Fruit fly (Drosophila melanogaster) whole organism, embryonic: Measurements from ENCODE around the gene CG10431.
A peak's percentile ranks its signal among the peaks of the same experiment; 100 is the strongest.

Experiments
- CG10321 ChIP-seq: fragments of 200-800 bp; sonication (Bioruptor generic); IDR thresholded peaks from 2 replicates; pipeline ENCODE4 v1.3.6; 2022; ENCODE audit warnings: missing biosample characterization, missing genetic modification characterization
- CG12071 ChIP-seq: fragments of 200-800 bp; sonication (Bioruptor generic); optimal IDR thresholded peaks from 3 replicates; lab custom pipeline; 2018; ENCODE audit warnings: missing biosample characterization, mild to moderate bottlenecking, missing genetic modification characterization
- CG12155 ChIP-seq: fragments of 200-800 bp; sonication (Bioruptor generic); optimal IDR thresholded peaks from 3 replicates; lab custom pipeline; 2016; ENCODE audit warnings: missing biosample characterization, missing genetic modification characterization
- CG12744 ChIP-seq: fragments of 200-800 bp; sonication (Bioruptor generic); optimal IDR thresholded peaks from 2 replicates; lab custom pipeline; 2016; ENCODE audit warnings: missing biosample characterization, missing genetic modification characterization
- CG13123 ChIP-seq: fragments of 200-800 bp; sonication (Bioruptor generic); optimal IDR thresholded peaks from 2 replicates; lab custom pipeline; 2016; ENCODE audit warnings: missing biosample characterization, missing genetic modification characterization
- CG13287 ChIP-seq: fragments of 200-800 bp; sonication (Bioruptor generic); IDR thresholded peaks from 2 replicates; pipeline ENCODE4 v1.3.6; 2022; ENCODE audit warnings: missing biosample characterization, missing genetic modification characterization; ENCODE audit not compliant: partially characterized antibody
- CG1529 ChIP-seq: fragments of 200-800 bp; sonication (Bioruptor generic); optimal IDR thresholded peaks from 3 replicates; lab custom pipeline; 2018; ENCODE audit warnings: missing biosample characterization, missing genetic modification characterization
- CG15601 ChIP-seq: fragments of 200-800 bp; sonication (Bioruptor generic); optimal IDR thresholded peaks from 3 replicates; lab custom pipeline; 2019; ENCODE audit warnings: missing biosample characterization, mild to moderate bottlenecking, missing genetic modification characterization, moderate library complexity
- CG17568 ChIP-seq: fragments of 200-800 bp; sonication (Bioruptor generic); optimal IDR thresholded peaks from 2 replicates; lab custom pipeline; 2018; ENCODE audit warnings: missing biosample characterization, mild to moderate bottlenecking, missing genetic modification characterization, moderate library complexity
- CG17802 ChIP-seq: fragments of 200-800 bp; sonication (Bioruptor generic); optimal IDR thresholded peaks from 2 replicates; lab custom pipeline; 2018; ENCODE audit warnings: missing biosample characterization, mild to moderate bottlenecking, missing genetic modification characterization, moderate library complexity
- CG17829 ChIP-seq: fragments of 200-800 bp; optimal IDR thresholded peaks from 2 replicates; lab custom pipeline; 2019; ENCODE audit warnings: missing biosample characterization, mild to moderate bottlenecking, missing genetic modification characterization, moderate library complexity
- CG2120 ChIP-seq: fragments of 200-800 bp; sonication (Bioruptor generic); optimal IDR thresholded peaks from 3 replicates; lab custom pipeline; 2016; ENCODE audit warnings: missing biosample characterization, missing genetic modification characterization
- CG4617 ChIP-seq: fragments of 200-800 bp; sonication (Bioruptor generic); optimal IDR thresholded peaks from 3 replicates; lab custom pipeline; 2016; ENCODE audit warnings: missing biosample characterization, missing genetic modification characterization, borderline replicate concordance
- CG4820 ChIP-seq: fragments of 200-800 bp; sonication (Bioruptor generic); optimal IDR thresholded peaks from 3 replicates; lab custom pipeline; 2016; ENCODE audit warnings: missing biosample characterization, missing genetic modification characterization
- CG5953 ChIP-seq: fragments of 200-800 bp; sonication (Bioruptor generic); IDR thresholded peaks from 2 replicates; pipeline ENCODE4 v1.3.6; 2022; ENCODE audit warnings: missing biosample characterization, missing genetic modification characterization
- CG6791 ChIP-seq: fragments of 200-800 bp; sonication (Bioruptor generic); IDR thresholded peaks from 3 replicates; pipeline ENCODE4 v1.3.6; 2022; ENCODE audit warnings: missing biosample characterization, missing genetic modification characterization; ENCODE audit not compliant: partially characterized antibody
- CG6813 ChIP-seq: fragments of 200-800 bp; sonication (Bioruptor generic); optimal IDR thresholded peaks from 2 replicates; lab custom pipeline; 2017; ENCODE audit warnings: missing biosample characterization, missing genetic modification characterization, mild to moderate bottlenecking, moderate library complexity, missing genetic modification reagents
- CG7357 ChIP-seq: fragments of 200-800 bp; sonication (Bioruptor generic); IDR thresholded peaks from 3 replicates; pipeline ENCODE4 v1.3.6; 2022; ENCODE audit warnings: missing biosample characterization, missing genetic modification characterization
- CG9727 ChIP-seq: fragments of 200-800 bp; sonication (Bioruptor generic); optimal IDR thresholded peaks from 3 replicates; lab custom pipeline; 2017; ENCODE audit warnings: missing biosample characterization, mild to moderate bottlenecking, missing genetic modification characterization
- CTCF ChIP-seq: fragments of 200-800 bp; sonication (Bioruptor generic); optimal IDR thresholded peaks from 2 replicates; lab custom pipeline; 2017; ENCODE audit warnings: missing biosample characterization, mild to moderate bottlenecking, missing genetic modification characterization, moderate library complexity
- Chrac-16 ChIP-seq: fragments of 200-800 bp; sonication (Bioruptor generic); optimal IDR thresholded peaks from 3 replicates; lab custom pipeline; 2016; ENCODE audit warnings: missing biosample characterization, missing genetic modification characterization
- CkIIα-i1 ChIP-seq: fragments of 200-800 bp; sonication (Bioruptor generic); IDR thresholded peaks from 2 replicates; pipeline ENCODE4 v1.3.6; 2022; ENCODE audit warnings: missing biosample characterization, missing genetic modification characterization
- Dek ChIP-seq: fragments of 200-800 bp; sonication (Bioruptor generic); optimal IDR thresholded peaks from 3 replicates; lab custom pipeline; 2019; ENCODE audit warnings: missing biosample characterization, mild to moderate bottlenecking, missing genetic modification characterization, moderate library complexity
- Dip2 ChIP-seq: fragments of 200-800 bp; sonication (Bioruptor generic); IDR thresholded peaks from 2 replicates; pipeline ENCODE4 v1.3.6; 2022; ENCODE audit warnings: missing biosample characterization, missing genetic modification characterization
- Eip74EF ChIP-seq, 2 experiments: fragments of 200-800 bp in 1 of 2; fragments of >200 bp in 1 of 2; sonication (Bioruptor generic) in 1 of 2; optimal IDR thresholded peaks; 2 replicates each; lab custom pipeline; 2017 to 2019; ENCODE audit warnings: missing biosample characterization in 2 of 2, missing genetic modification characterization in 2 of 2, mild to moderate bottlenecking in 1 of 2, moderate library complexity in 1 of 2
- Ets65A ChIP-seq: fragments of 200-800 bp; sonication (Bioruptor generic); peaks from one replicate; lab custom pipeline; 2016; ENCODE audit warnings: missing biosample characterization, missing genetic modification characterization
- Fer1 ChIP-seq: fragments of 200-800 bp; sonication (Bioruptor generic); optimal IDR thresholded peaks from 2 replicates; lab custom pipeline; 2017; ENCODE audit warnings: missing biosample characterization, mild to moderate bottlenecking, missing genetic modification characterization
- HHEX ChIP-seq: fragments of 200-800 bp; sonication (Bioruptor generic); optimal IDR thresholded peaks from 3 replicates; lab custom pipeline; 2017; ENCODE audit warnings: missing biosample characterization, mild to moderate bottlenecking, missing genetic modification characterization, missing genetic modification reagents
- NC2α ChIP-seq: fragments of 200-800 bp; sonication (Bioruptor generic); optimal IDR thresholded peaks from 2 replicates; lab custom pipeline; 2016; ENCODE audit warnings: missing biosample characterization, missing genetic modification characterization
- Ravus ChIP-seq: fragments of 200-800 bp; sonication (Bioruptor generic); IDR thresholded peaks from 2 replicates; pipeline ENCODE4 v1.3.6; 2022; ENCODE audit warnings: missing biosample characterization, missing genetic modification characterization
- Stat92E ChIP-seq, 3 experiments: fragments of >200 bp in 2 of 3; fragments of 200-800 bp in 1 of 3; sonication (Bioruptor generic) in 1 of 3; optimal IDR thresholded peaks; 2 replicates each; lab custom pipeline; 2017 to 2019; ENCODE audit warnings: missing biosample characterization in 3 of 3, missing genetic modification characterization in 3 of 3, mild to moderate bottlenecking in 1 of 3, moderate library complexity in 1 of 3
- Vsx1 ChIP-seq: fragments of 200-800 bp; sonication (Bioruptor generic); optimal IDR thresholded peaks from 2 replicates; lab custom pipeline; 2017; ENCODE audit warnings: missing biosample characterization, mild to moderate bottlenecking, missing genetic modification characterization, missing genetic modification reagents
- ato ChIP-seq: fragments of 200-800 bp; sonication (Bioruptor generic); IDR thresholded peaks from 2 replicates; pipeline ENCODE4 v1.3.6; 2022; ENCODE audit warnings: missing biosample characterization, missing genetic modification characterization; ENCODE audit not compliant: partially characterized antibody
- btn ChIP-seq: fragments of 200-800 bp; sonication (Bioruptor generic); optimal IDR thresholded peaks from 2 replicates; lab custom pipeline; 2016; ENCODE audit warnings: missing biosample characterization, missing genetic modification characterization
- chif ChIP-seq, 2 experiments: fragments of 200-800 bp; sonication (Bioruptor generic); optimal IDR thresholded peaks; 3 replicates each; lab custom pipeline; 2016; ENCODE audit warnings: missing biosample characterization in 2 of 2, missing genetic modification characterization in 2 of 2
- crol ChIP-seq: fragments of 200-800 bp; sonication (Bioruptor generic); IDR thresholded peaks from 2 replicates; pipeline ENCODE4 v1.3.6; 2022; ENCODE audit warnings: missing biosample characterization, missing genetic modification characterization
- en ChIP-seq: fragments of 200-800 bp; sonication (Bioruptor generic); optimal IDR thresholded peaks from 2 replicates; lab custom pipeline; 2016; ENCODE audit warnings: missing biosample characterization, missing genetic modification characterization
- lab ChIP-seq: fragments of 200-800 bp; sonication (Bioruptor generic); optimal IDR thresholded peaks from 3 replicates; lab custom pipeline; 2017; ENCODE audit warnings: missing biosample characterization, missing genetic modification characterization, mild to moderate bottlenecking, moderate library complexity, missing genetic modification reagents
- lbe ChIP-seq: fragments of 200-800 bp; sonication (Bioruptor generic); optimal IDR thresholded peaks from 2 replicates; lab custom pipeline; 2016; ENCODE audit warnings: missing biosample characterization, mild to moderate bottlenecking, missing genetic modification characterization
- p53 ChIP-seq: fragments of 200-800 bp; sonication (Bioruptor generic); optimal IDR thresholded peaks from 2 replicates; lab custom pipeline; 2016; ENCODE audit warnings: missing biosample characterization, missing genetic modification characterization
- peb ChIP-seq: fragments of 200-800 bp; sonication (Bioruptor generic); IDR thresholded peaks from 2 replicates; pipeline ENCODE4 v1.3.6; 2022; ENCODE audit warnings: missing biosample characterization, missing genetic modification characterization
- psq ChIP-seq: fragments of 200-800 bp; sonication (Bioruptor generic); optimal IDR thresholded peaks from 2 replicates; lab custom pipeline; 2017; ENCODE audit warnings: missing biosample characterization, missing genetic modification characterization
- ranshi ChIP-seq: fragments of 200-800 bp; sonication (Bioruptor generic); IDR thresholded peaks from 2 replicates; pipeline ENCODE4 v1.3.6; 2022; ENCODE audit warnings: missing biosample characterization, missing genetic modification characterization
- run ChIP-seq: fragments of 200-800 bp; sonication (Bioruptor generic); optimal IDR thresholded peaks from 3 replicates; lab custom pipeline; 2018; ENCODE audit warnings: missing biosample characterization, mild to moderate bottlenecking, missing genetic modification characterization
- sd ChIP-seq: fragments of 200-800 bp; sonication (Bioruptor generic); optimal IDR thresholded peaks from 3 replicates; lab custom pipeline; 2018; ENCODE audit warnings: missing biosample characterization, mild to moderate bottlenecking, missing genetic modification characterization, moderate library complexity
- sna ChIP-seq: fragments of 200-800 bp; sonication (Bioruptor generic); IDR thresholded peaks from 2 replicates; pipeline ENCODE4 v1.3.6; 2022; ENCODE audit warnings: missing biosample characterization, missing genetic modification characterization; ENCODE audit not compliant: partially characterized antibody
- stc ChIP-seq: fragments of 200-800 bp; sonication (Bioruptor generic); IDR thresholded peaks from 2 replicates; pipeline ENCODE4 v1.3.6; 2022; ENCODE audit warnings: missing biosample characterization, missing genetic modification characterization
- tgo ChIP-seq: fragments of 200-800 bp; sonication (Bioruptor generic); IDR thresholded peaks from 3 replicates; pipeline ENCODE4 v1.3.6; 2022; ENCODE audit warnings: missing biosample characterization, missing genetic modification characterization
- trh ChIP-seq: fragments of 200-800 bp; sonication (Bioruptor generic); optimal IDR thresholded peaks from 2 replicates; lab custom pipeline; 2016; ENCODE audit warnings: missing biosample characterization, missing genetic modification characterization
- zf30C ChIP-seq: fragments of 200-800 bp; sonication (Bioruptor generic); optimal IDR thresholded peaks from 3 replicates; lab custom pipeline; 2018; ENCODE audit warnings: missing biosample characterization, mild to moderate bottlenecking, missing genetic modification characterization

Gene CG10431

DNA sequence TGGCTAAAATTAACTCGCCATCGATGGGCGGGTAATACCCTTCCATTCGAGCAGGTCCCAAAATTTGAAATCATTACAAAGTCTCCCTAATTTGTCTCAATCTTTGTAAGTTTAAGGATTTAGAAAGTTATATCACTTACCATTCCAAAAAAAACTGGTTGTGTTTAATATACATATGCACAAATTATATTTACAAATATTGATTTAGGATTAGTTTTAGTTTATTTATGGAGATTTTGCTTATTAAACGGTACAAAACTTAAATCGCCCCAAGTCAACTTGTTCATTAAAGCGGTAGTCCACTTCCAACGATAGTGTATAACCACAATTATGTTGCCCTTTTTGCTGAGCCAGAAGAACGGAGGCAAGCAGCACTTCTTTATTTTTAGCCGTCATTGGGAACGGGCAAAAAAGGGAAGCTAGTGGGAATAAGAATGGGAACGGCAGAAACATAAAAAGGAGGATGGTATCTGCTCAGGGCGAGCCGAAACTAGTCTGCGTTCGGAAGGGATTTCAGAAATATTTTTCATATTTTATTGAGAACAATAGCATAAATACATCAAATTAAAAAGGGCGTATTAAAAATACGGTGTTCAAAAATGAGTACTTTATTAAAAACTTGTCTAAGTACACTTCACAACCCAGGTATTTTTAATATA is 26.3 kb upstream of the CG10431 start (continued):
- TF ChIP-seq CG4820 (GFP tag; lab: Kevin White, UChicago) (peak; percentile 48), zf30C (no peak), CG13123 (GFP tag; lab: Kevin White, UChicago) (no peak), en (GFP tag; lab: Kevin White, UChicago) (no peak), CG2120 (peak; percentile 24), Chrac-16 (GFP tag; lab: Kevin White, UChicago) (peak; percentile 54), CG7357 (peak; percentile 71), sna (GFP tag; lab: Robert Waterston, UW) (no peak), Dek (tag; lab: Kevin White, UChicago) (peak; percentile 63), CTCF (GFP tag; lab: Kevin White, UChicago) (no peak), CG1529 (peak; percentile 87), stc (GFP tag; lab: Robert Waterston, UW) (no peak), lbe (GFP tag; lab: Kevin White, UChicago) (no peak), CG9727 (GFP tag; lab: Kevin White, UChicago) (peak; percentile 58), btn (GFP tag; lab: Kevin White, UChicago) (no peak), CG4617 (GFP tag; lab: Kevin White, UChicago) (no peak), ranshi (GFP tag; lab: Robert Waterston, UW) (peak; percentile 19; the same call in 1 of the 2 replicates), chif (GFP tag; optimal IDR thresholded peaks at IDR 0.05; lab: Kevin White, UChicago) (peak; percentile 45 to 60), Vsx1 (GFP tag; lab: Kevin White, UChicago) (peak; percentile 66), crol (no peak), CG12155 (GFP tag; lab: Kevin White, UChicago) (no peak), HHEX (peak; percentile 13), CkIIα-i1 (GFP tag; lab: Robert Waterston, UW) (no peak), Eip74EF (GFP tag; optimal IDR thresholded peaks at IDR 0.05; lab: Kevin White, UChicago) (peak in 1 of 2 experiments; percentile 57), Ravus (GFP tag; lab: Robert Waterston, UW) (no peak), Fer1 (GFP tag; lab: Kevin White, UChicago) (peak; percentile 7), CG17568 (GFP tag; lab: Kevin White, UChicago) (peak; percentile 47), CG15601 (tag; lab: Kevin White, UChicago) (peak; percentile 85), psq (peak; percentile 48), Ets65A (GFP tag; lab: Kevin White, UChicago) (peak; percentile 80), CG17802 (peak; percentile 45), trh (GFP tag; lab: Kevin White, UChicago) (no peak), ato (no peak), CG17829 (tag; lab: Kevin White, UChicago) (peak; percentile 81), Stat92E (GFP tag; optimal IDR thresholded peaks at IDR 0.05; lab: Kevin White, UChicago) (peak in 1 of 3 experiments; percentile 46), CG6813 (GFP tag; lab: Kevin White, UChicago) (peak; percentile 24), CG12744 (GFP tag; lab: Kevin White, UChicago) (no peak), p53 (GFP tag; lab: Kevin White, UChicago) (no peak), sd (tag; lab: Kevin White, UChicago) (no peak), CG5953 (no peak), CG10321 (GFP tag; lab: Robert Waterston, UW) (no peak), run (tag; lab: Kevin White, UChicago) (peak; percentile 65), NC2α (GFP tag; lab: Kevin White, UChicago) (peak; percentile 12), CG13287 (no peak), Dip2 (no peak), peb (GFP tag; lab: Robert Waterston, UW) (peak; percentile 48; the same call in 1 of the 2 replicates), lab (GFP tag; lab: Kevin White, UChicago) (peak; percentile 56), CG12071 (GFP tag; lab: Kevin White, UChicago) (no peak), CG6791 (GFP tag; lab: Robert Waterston, UW) (no peak), tgo (no peak)
